Worm (Caenorhabditis elegans) whole organism, L1 larva: ENCODE data around the gene srg-17.
"Not testable (repeated sequence)": the region's sequence is repeated elsewhere in the genome, so short reads cannot be mapped to it uniquely, and the experiment has no call there.

Experiments used
- C04F5.9 ChIP-seq: sonication (generic microtip); optimal IDR thresholded peaks from 2 replicates; lab custom pipeline; 2016; ENCODE audit warnings: missing genetic modification characterization, missing compliant biosample characterization
- C16A3.4 ChIP-seq: fragments of 150-350 bp; optimal IDR thresholded peaks from 2 replicates; lab custom pipeline; 2014; ENCODE audit warnings: missing biosample characterization, missing genetic modification characterization
- C34B4.2 ChIP-seq: sonication (generic microtip); optimal IDR thresholded peaks from 2 replicates; lab custom pipeline; 2017; ENCODE audit warnings: mild to moderate bottlenecking, missing genetic modification characterization, missing compliant biosample characterization
- F16B12.6 ChIP-seq: fragments of 150-350 bp; optimal IDR thresholded peaks from 2 replicates; lab custom pipeline; 2014; ENCODE audit warnings: missing biosample characterization, missing genetic modification characterization
- Y116A8C.19 ChIP-seq: sonication (generic microtip); optimal IDR thresholded peaks from 2 replicates; lab custom pipeline; 2016; ENCODE audit warnings: missing compliant biosample characterization, missing genetic modification characterization, borderline replicate concordance
- aly-2 ChIP-seq: fragments of 150-350 bp; optimal IDR thresholded peaks from 2 replicates; lab custom pipeline; 2014; ENCODE audit warnings: missing biosample characterization, missing genetic modification characterization
- ceh-63 ChIP-seq: fragments of 200-800 bp; sonication (Bioruptor generic); optimal IDR thresholded peaks from 2 replicates; lab custom pipeline; 2018; ENCODE audit warnings: mild to moderate bottlenecking, missing genetic modification characterization, missing compliant biosample characterization
- ceh-8 ChIP-seq: fragments of 200-800 bp; sonication (Bioruptor generic); optimal IDR thresholded peaks from 2 replicates; lab custom pipeline; 2018; ENCODE audit warnings: mild to moderate bottlenecking, missing genetic modification characterization, moderate library complexity, missing compliant biosample characterization
- ceh-88 ChIP-seq: fragments of 200-800 bp; sonication (Bioruptor generic); IDR thresholded peaks from 2 replicates; pipeline ENCODE4 v1.3.6; 2022; ENCODE audit warnings: missing genetic modification characterization, missing compliant biosample characterization
- ces-1 ChIP-seq: fragments of 150-350 bp; optimal IDR thresholded peaks from 2 replicates; lab custom pipeline; 2014; ENCODE audit warnings: missing biosample characterization, missing genetic modification reagents, missing genetic modification characterization
- dsc-1 ChIP-seq: sonication (generic microtip); optimal IDR thresholded peaks from 2 replicates; lab custom pipeline; 2016; ENCODE audit warnings: mild to moderate bottlenecking, missing genetic modification characterization, missing compliant biosample characterization
- efl-1 ChIP-seq, 4 experiments: fragments of 150-350 bp; optimal IDR thresholded peaks in 3 of 4; peaks in 1 of 4; 1 replicate in 1 of 4; 2 replicates in 3 of 4; lab custom pipeline; 2014; ENCODE audit warnings: missing biosample characterization in 2 of 4, missing genetic modification characterization in 2 of 4, missing genetic modification reagents in 2 of 4
- fos-1 ChIP-seq: fragments of 150-350 bp; optimal IDR thresholded peaks from 2 replicates; lab custom pipeline; 2014; ENCODE audit warnings: missing biosample characterization, missing genetic modification characterization
- lin-35 ChIP-seq, 2 experiments: fragments of 150-350 bp; optimal IDR thresholded peaks; 2 replicates each; lab custom pipeline; 2014; ENCODE audit warnings: missing biosample characterization in 2 of 2, missing genetic modification characterization in 2 of 2, missing genetic modification reagents in 2 of 2
- lin-39 ChIP-seq: fragments of 150-350 bp; optimal IDR thresholded peaks from 2 replicates; lab custom pipeline; 2014; ENCODE audit warnings: missing biosample characterization, missing genetic modification reagents, missing genetic modification characterization
- lir-3 ChIP-seq: sonication (generic microtip); optimal IDR thresholded peaks from 2 replicates; lab custom pipeline; 2016; ENCODE audit warnings: mild to moderate bottlenecking, missing genetic modification characterization, moderate library complexity, missing compliant biosample characterization; ENCODE audit not compliant: poor library complexity
- mab-9 ChIP-seq: fragments of 200-800 bp; sonication (Bioruptor generic); IDR thresholded peaks from 2 replicates; pipeline ENCODE4 v1.3.6; 2022; ENCODE audit warnings: missing genetic modification reagents, missing genetic modification characterization, missing compliant biosample characterization
- mdl-1 ChIP-seq, 2 experiments: fragments of 150-350 bp; optimal IDR thresholded peaks; 2 replicates each; lab custom pipeline; 2014 to 2017; ENCODE audit warnings: missing biosample characterization in 2 of 2, missing genetic modification characterization in 2 of 2, inconsistent platforms in 1 of 2
- nhr-11 ChIP-seq: fragments of 150-350 bp; optimal IDR thresholded peaks from 2 replicates; lab custom pipeline; 2014; ENCODE audit warnings: missing biosample characterization, missing genetic modification characterization
- nhr-20 ChIP-seq: sonication (generic microtip); optimal IDR thresholded peaks from 2 replicates; lab custom pipeline; 2016; ENCODE audit warnings: mild to moderate bottlenecking, missing genetic modification characterization, missing compliant biosample characterization
- nhr-237 ChIP-seq: fragments of 150-350 bp; optimal IDR thresholded peaks from 2 replicates; lab custom pipeline; 2014; ENCODE audit warnings: missing biosample characterization, missing genetic modification characterization
- nhr-28 ChIP-seq: fragments of 150-350 bp; optimal IDR thresholded peaks from 2 replicates; lab custom pipeline; 2014; ENCODE audit warnings: missing biosample characterization, missing genetic modification characterization
- nhr-71 ChIP-seq: sonication (generic microtip); optimal IDR thresholded peaks from 2 replicates; lab custom pipeline; 2016; ENCODE audit warnings: mild to moderate bottlenecking, missing genetic modification characterization, moderate library complexity, missing compliant biosample characterization
- nhr-76 ChIP-seq: sonication (generic microtip); optimal IDR thresholded peaks from 2 replicates; lab custom pipeline; 2017; ENCODE audit warnings: missing biosample characterization, missing genetic modification characterization
- nhr-77 ChIP-seq: fragments of 150-350 bp; optimal IDR thresholded peaks from 2 replicates; lab custom pipeline; 2014; ENCODE audit warnings: missing biosample characterization, missing genetic modification characterization
- pax-3 ChIP-seq: fragments of 200-800 bp; sonication (Bioruptor generic); optimal IDR thresholded peaks from 2 replicates; lab custom pipeline; 2018; ENCODE audit warnings: mild to moderate bottlenecking, missing genetic modification characterization, moderate library complexity, missing compliant biosample characterization
- pqm-1 ChIP-seq: sonication (generic microtip); optimal IDR thresholded peaks from 3 replicates; lab custom pipeline; 2017; ENCODE audit warnings: missing biosample characterization, missing genetic modification characterization
- rnt-1 ChIP-seq: sonication (generic microtip); optimal IDR thresholded peaks from 2 replicates; lab custom pipeline; 2016; ENCODE audit warnings: mild to moderate bottlenecking, missing genetic modification characterization, moderate library complexity, missing compliant biosample characterization
- skn-1 ChIP-seq: fragments of 150-350 bp; optimal IDR thresholded peaks from 2 replicates; lab custom pipeline; 2014; ENCODE audit warnings: missing biosample characterization, missing genetic modification characterization
- snpc-4 ChIP-seq: fragments of 150-350 bp; optimal IDR thresholded peaks from 2 replicates; lab custom pipeline; 2014; ENCODE audit warnings: missing biosample characterization, missing genetic modification characterization
- sup-37 ChIP-seq: fragments of 200-800 bp; sonication (Bioruptor generic); optimal IDR thresholded peaks from 2 replicates; lab custom pipeline; 2018; ENCODE audit warnings: mild to moderate bottlenecking, missing genetic modification characterization, missing compliant biosample characterization
- tbx-2 ChIP-seq: sonication (generic microtip); optimal IDR thresholded peaks from 2 replicates; lab custom pipeline; 2016; ENCODE audit warnings: missing genetic modification characterization, missing compliant biosample characterization
- unc-62 ChIP-seq: fragments of 150-350 bp; optimal IDR thresholded peaks from 2 replicates; lab custom pipeline; 2014; ENCODE audit warnings: missing biosample characterization, missing genetic modification reagents, missing genetic modification characterization
- xbp-1 ChIP-seq: sonication (generic microtip); optimal IDR thresholded peaks from 2 replicates; lab custom pipeline; 2016; ENCODE audit warnings: missing genetic modification characterization, missing compliant biosample characterization

The srg-17 gene

ce11 chrII:12435202-12435872 lies 38.2 kb upstream of the srg-17 start:
- no peak for TF ChIP-seq mdl-1 (tag; optimal IDR thresholded peaks at IDR 0.05; lab: Kevin White, UChicago)
- TF ChIP-seq C04F5.9 = no peak
- TF ChIP-seq efl-1 (optimal IDR thresholded peaks at IDR 0.05; lab: Kevin White, UChicago) = no peak
- TF ChIP-seq efl-1 (GFP tag; optimal IDR thresholded peaks at IDR 0.05 in 1 of 2; lab: Kevin White, UChicago) = peak in 1 of 2 experiments; percentile 52
- TF ChIP-seq ces-1 (GFP tag; lab: Kevin White, UChicago) = no peak
- TF ChIP-seq xbp-1 (tag; lab: Kevin White, UChicago) = no peak
- no peak for TF ChIP-seq nhr-76
- TF ChIP-seq nhr-77 (tag; lab: Kevin White, UChicago) = no peak

DNA sequence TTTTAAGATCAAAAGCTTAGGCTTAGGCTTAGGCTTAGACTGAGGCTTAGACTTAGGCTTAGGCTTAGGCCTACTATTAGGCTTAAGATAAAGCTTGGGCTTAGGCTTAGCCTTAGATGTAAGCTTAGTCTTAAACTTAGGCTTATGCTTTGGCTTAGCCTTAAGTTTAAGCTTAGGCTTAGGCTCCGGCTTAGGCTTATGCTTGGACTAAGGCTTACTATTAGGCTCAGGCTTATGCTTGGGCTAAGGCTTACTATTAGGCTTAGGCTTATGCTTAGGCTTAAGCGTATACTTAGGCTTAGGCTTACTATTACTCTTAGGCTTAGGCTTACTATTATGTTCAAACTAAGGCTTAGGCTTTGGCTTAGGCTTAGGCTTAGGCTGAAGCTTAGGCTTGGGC lies 36.8 kb upstream of the srg-17 start:
- TF ChIP-seq nhr-28 (tag; lab: Kevin White, UChicago) = no peak
- TF ChIP-seq rnt-1 (tag; lab: Kevin White, UChicago) = no peak
- no peak for TF ChIP-seq snpc-4 (tag; lab: Kevin White, UChicago)
- TF ChIP-seq dsc-1 = no peak
- no peak for TF ChIP-seq pax-3 (tag; lab: Kevin White, UChicago)
- TF ChIP-seq aly-2 = no peak
- no peak for TF ChIP-seq ceh-8 (GFP tag; lab: Kevin White, UChicago)
- no peak for TF ChIP-seq unc-62 (GFP tag; lab: Kevin White, UChicago)
- no peak for TF ChIP-seq lir-3

ce11 chrII:12438441-12438840 lies 35.1 kb upstream of the srg-17 start, which contains the start of gene Y57A10C.9:
Gene Y57A10C.9 (minus strand): TSS chrII:12438541.
- peak; percentile 1 for TF ChIP-seq nhr-71 (tag; lab: Kevin White, UChicago)
- no peak for TF ChIP-seq ceh-88 (GFP tag; lab: Robert Waterston, UW)

ce11 chrII:12441164-12441563 lies 32.3 kb upstream of the srg-17 start, which contains the start of gene Y57A10C.10:
Gene Y57A10C.10 (minus strand): TSS chrII:12441264.
- not testable (repeated sequence) for TF ChIP-seq ceh-63 (GFP tag; lab: Kevin White, UChicago); nhr-20 (tag; lab: Kevin White, UChicago); C34B4.2 (tag; lab: Kevin White, UChicago)

- TF ChIP-seq tbx-2 (tag; lab: Kevin White, UChicago) = no peak
- no peak for TF ChIP-seq nhr-237 (tag; lab: Kevin White, UChicago)
- no peak for TF ChIP-seq ceh-8 (GFP tag; lab: Kevin White, UChicago)
- TF ChIP-seq lin-35 (GFP tag; optimal IDR thresholded peaks at IDR 0.05; lab: Kevin White, UChicago) = no peak
- TF ChIP-seq sup-37 (GFP tag; lab: Kevin White, UChicago) = no peak
- TF ChIP-seq fos-1 (tag; lab: Kevin White, UChicago) = no peak
- no peak for TF ChIP-seq C16A3.4
- no peak for TF ChIP-seq nhr-11 (tag; lab: Kevin White, UChicago)
- no peak for TF ChIP-seq nhr-20 (tag; lab: Kevin White, UChicago)
- no peak for TF ChIP-seq mab-9 (GFP tag; lab: Robert Waterston, UW)
- TF ChIP-seq xbp-1 (tag; lab: Kevin White, UChicago) = no peak
- no peak for TF ChIP-seq C04F5.9
Measured at ce11 chrII:12444679-12445376, 28.7 kb upstream of the srg-17 start, which contains the start of the genes W05H5.1 and pitr-6. Gene W05H5.1 (minus strand): TSS chrII:12444779. Gene pitr-6 (plus strand): TSS chrII:12445326.

- TF ChIP-seq F16B12.6 (tag; lab: Kevin White, UChicago) (no peak), lin-39 (tag; lab: Kevin White, UChicago) (no peak), Y116A8C.19 (tag; lab: Kevin White, UChicago) (no peak), rnt-1 (tag; lab: Kevin White, UChicago) (no peak), skn-1 (tag; lab: Kevin White, UChicago) (no peak), lin-35 (GFP tag; optimal IDR thresholded peaks at IDR 0.05; lab: Kevin White, UChicago) (no peak), pqm-1 (no peak)
Measured at ce11 chrII:12448241-12448640, 25.3 kb upstream of the srg-17 start, which contains the start of gene srh-27. Gene srh-27 (plus strand): TSS chrII:12448541.
